Worm (Caenorhabditis elegans): ENCODE measurements around the gene twk-17.

- TF ChIP-seq lir-3 (tag; optimal IDR thresholded peaks at IDR 0.05) (no peak), snpc-1.2 (GFP tag; IDR thresholded peaks at IDR 0.05) (no peak), nhr-11 (tag; optimal IDR thresholded peaks at IDR 0.05) (no peak), snpc-4 (tag; optimal IDR thresholded peaks at IDR 0.05) (no peak), ztf-11 (tag; optimal IDR thresholded peaks at IDR 0.05) (no peak), ceh-82 (tag; optimal IDR thresholded peaks at IDR 0.05) (no peak), mep-1 (tag; optimal IDR thresholded peaks at IDR 0.05) (no peak), fkh-10 (GFP tag; optimal IDR thresholded peaks at IDR 0.05) (no peak)
Measured at ce11 chrX:7563425-7563824, 44.5 kb downstream of the twk-17 start.

Data from whole organism, L4 larva.